Fruit fly (Drosophila melanogaster): ENCODE measurements around the gene CG14811.

Gene CG14811

dm6 chrX:1825912-1826862 is 4.0 kb upstream of the CG14811 start:
- TF ChIP-seq dmrt93B (GFP tag; optimal IDR thresholded peaks at IDR 0.05) = peak; percentile 16
- TF ChIP-seq Hr83 (GFP tag; optimal IDR thresholded peaks at IDR 0.05; ENCODE audit: poor library complexity, severe bottlenecking) = no peak
- TF ChIP-seq psq (GFP tag; optimal IDR thresholded peaks at IDR 0.05) = peak; percentile 54
- TF ChIP-seq CG9705 (GFP tag; optimal IDR thresholded peaks at IDR 0.05) = no peak
- TF ChIP-seq rgr (GFP tag; optimal IDR thresholded peaks at IDR 0.05) = peak; percentile 49
- peak; percentile 43 for TF ChIP-seq CrebA (GFP tag; optimal IDR thresholded peaks at IDR 0.05; ENCODE audit: borderline replicate concordance)
- TF ChIP-seq Jra (GFP tag; optimal IDR thresholded peaks at IDR 0.05) = no peak
- TF ChIP-seq Hr78 (GFP tag; optimal IDR thresholded peaks at IDR 0.05) = no peak
- TF ChIP-seq Abd-B (GFP tag; optimal IDR thresholded peaks at IDR 0.05) = no peak
- TF ChIP-seq Rel (GFP tag; optimal IDR thresholded peaks at IDR 0.05) = no peak
- TF ChIP-seq Rel (tag; optimal IDR thresholded peaks at IDR 0.05) = peak; percentile 43
- no peak for TF ChIP-seq CG32264 (GFP tag; optimal IDR thresholded peaks at IDR 0.05)
- TF ChIP-seq lola (GFP tag; optimal IDR thresholded peaks at IDR 0.05) = no peak
- peak; percentile 60 for TF ChIP-seq ey (GFP tag; optimal IDR thresholded peaks at IDR 0.05)
- peak; percentile 7 for TF ChIP-seq Hnf4 (GFP tag; optimal IDR thresholded peaks at IDR 0.05)
- no peak for TF ChIP-seq usp (GFP tag; optimal IDR thresholded peaks at IDR 0.05)
- TF ChIP-seq Dif (GFP tag; optimal IDR thresholded peaks at IDR 0.05; ENCODE audit: partially characterized antibody) = no peak
- TF ChIP-seq Myc (optimal IDR thresholded peaks at IDR 0.05) = no peak
- TF ChIP-seq brk (GFP tag; optimal IDR thresholded peaks at IDR 0.05) = no peak
- peak; percentile 35 for TF ChIP-seq woc (GFP tag; optimal IDR thresholded peaks at IDR 0.05)
- peak in 1 of 2 experiments; percentile 70 for TF ChIP-seq foxo (GFP tag; optimal IDR thresholded peaks at IDR 0.05)
- no peak for TF ChIP-seq N (GFP tag; optimal IDR thresholded peaks at IDR 0.05)
- TF ChIP-seq OdsH (GFP tag; optimal IDR thresholded peaks at IDR 0.05) = peak; percentile 46
- peak; percentile 65 for TF ChIP-seq HLH106 (tag; optimal IDR thresholded peaks at IDR 0.05)
- TF ChIP-seq dl (GFP tag; optimal IDR thresholded peaks at IDR 0.05; ENCODE audit: insufficient read depth in 1 of 2, partially characterized antibody in 2 of 2) = no peak
- no peak for TF ChIP-seq GATAd (GFP tag; optimal IDR thresholded peaks at IDR 0.05)
- TF ChIP-seq h (GFP tag; optimal IDR thresholded peaks at IDR 0.05) = peak; percentile 66
- TF ChIP-seq pan (optimal IDR thresholded peaks at IDR 0.05) = no peak
- TF ChIP-seq sv (GFP tag; optimal IDR thresholded peaks at IDR 0.05) = no peak
- no peak for TF ChIP-seq Mio (GFP tag; optimal IDR thresholded peaks at IDR 0.05)
- TF ChIP-seq tai (GFP tag; optimal IDR thresholded peaks at IDR 0.05) = no peak
- TF ChIP-seq br (GFP tag; optimal IDR thresholded peaks at IDR 0.05) = peak; percentile 64
- TF ChIP-seq Vsx2 (GFP tag; optimal IDR thresholded peaks at IDR 0.05; ENCODE audit: partially characterized antibody) = no peak
- TF ChIP-seq sage (GFP tag; optimal IDR thresholded peaks at IDR 0.05) = no peak
- no peak for TF ChIP-seq dsf (GFP tag; optimal IDR thresholded peaks at IDR 0.05; ENCODE audit: borderline replicate concordance)
- TF ChIP-seq fru (GFP tag; optimal IDR thresholded peaks at IDR 0.05) = peak; percentile 78
- TF ChIP-seq Sp1 (GFP tag; optimal IDR thresholded peaks at IDR 0.05) = peak; percentile 44
- TF ChIP-seq jim (GFP tag; optimal IDR thresholded peaks at IDR 0.05) = peak; percentile 28
- TF ChIP-seq Dfd (GFP tag; optimal IDR thresholded peaks at IDR 0.05) = no peak

dm6 chrX:1824610-1824948 is 2.4 kb upstream of the CG14811 start:
- TF ChIP-seq ey (GFP tag; optimal IDR thresholded peaks at IDR 0.05) (peak; percentile 72), Dfd (GFP tag; optimal IDR thresholded peaks at IDR 0.05) (no peak), rgr (GFP tag; optimal IDR thresholded peaks at IDR 0.05) (peak; percentile 54), CG9705 (GFP tag; optimal IDR thresholded peaks at IDR 0.05) (no peak), fru (GFP tag; optimal IDR thresholded peaks at IDR 0.05) (peak; percentile 80), jim (GFP tag; optimal IDR thresholded peaks at IDR 0.05) (no peak), psq (GFP tag; optimal IDR thresholded peaks at IDR 0.05) (peak; percentile 41), pan (optimal IDR thresholded peaks at IDR 0.05) (peak; percentile 68), Vsx2 (GFP tag; optimal IDR thresholded peaks at IDR 0.05; ENCODE audit: partially characterized antibody) (no peak), Rel (GFP tag; optimal IDR thresholded peaks at IDR 0.05) (no peak), Rel (tag; optimal IDR thresholded peaks at IDR 0.05) (peak; percentile 25), CG32264 (GFP tag; optimal IDR thresholded peaks at IDR 0.05) (peak; percentile 1), Myc (optimal IDR thresholded peaks at IDR 0.05) (no peak), OdsH (GFP tag; optimal IDR thresholded peaks at IDR 0.05) (peak; percentile 68), br (GFP tag; optimal IDR thresholded peaks at IDR 0.05) (peak; percentile 51), CrebA (GFP tag; optimal IDR thresholded peaks at IDR 0.05; ENCODE audit: borderline replicate concordance) (no peak), dsf (GFP tag; optimal IDR thresholded peaks at IDR 0.05; ENCODE audit: borderline replicate concordance) (no peak), usp (GFP tag; optimal IDR thresholded peaks at IDR 0.05) (no peak), dl (GFP tag; optimal IDR thresholded peaks at IDR 0.05; ENCODE audit: insufficient read depth in 1 of 2, partially characterized antibody in 2 of 2) (no peak), sv (GFP tag; optimal IDR thresholded peaks at IDR 0.05) (no peak), h (GFP tag; optimal IDR thresholded peaks at IDR 0.05) (peak; percentile 88), dmrt93B (GFP tag; optimal IDR thresholded peaks at IDR 0.05) (peak; percentile 48), tai (GFP tag; optimal IDR thresholded peaks at IDR 0.05) (no peak), brk (GFP tag; optimal IDR thresholded peaks at IDR 0.05) (no peak), GATAd (GFP tag; optimal IDR thresholded peaks at IDR 0.05) (no peak), Dif (GFP tag; optimal IDR thresholded peaks at IDR 0.05; ENCODE audit: partially characterized antibody) (no peak), N (GFP tag; optimal IDR thresholded peaks at IDR 0.05) (no peak), foxo (GFP tag; optimal IDR thresholded peaks at IDR 0.05) (peak in 1 of 2 experiments; percentile 78), HLH106 (tag; optimal IDR thresholded peaks at IDR 0.05) (peak; percentile 63), Mio (GFP tag; optimal IDR thresholded peaks at IDR 0.05) (no peak), Sp1 (GFP tag; optimal IDR thresholded peaks at IDR 0.05) (peak; percentile 47), Jra (GFP tag; optimal IDR thresholded peaks at IDR 0.05) (no peak), Hnf4 (GFP tag; optimal IDR thresholded peaks at IDR 0.05) (peak; percentile 47), woc (GFP tag; optimal IDR thresholded peaks at IDR 0.05) (peak; percentile 78)

Data from whole organism, wandering third instar larva.